Fruit fly (Drosophila melanogaster) whole organism, adult: ENCODE results near the gene nerfin-1.

Source experiments
- CG11617 ChIP-seq: fragments of 200-800 bp; sonication (Bioruptor generic); optimal IDR thresholded peaks from 2 replicates; lab custom pipeline; 2017; ENCODE audit warnings: mild to moderate bottlenecking, missing biosample characterization, missing genetic modification reagents, missing genetic modification characterization
- CG12768 ChIP-seq: fragments of 200-800 bp; sonication (Bioruptor generic); optimal IDR thresholded peaks from 2 replicates; lab custom pipeline; 2017; ENCODE audit warnings: missing biosample characterization, missing genetic modification characterization, mild to moderate bottlenecking, moderate library complexity, missing genetic modification reagents
- CG14711 ChIP-seq: fragments of 200-800 bp; sonication (Bioruptor generic); optimal IDR thresholded peaks from 2 replicates; lab custom pipeline; 2018; ENCODE audit warnings: missing biosample characterization, mild to moderate bottlenecking, missing genetic modification characterization, moderate library complexity
- CG1620 ChIP-seq: fragments of 200-800 bp; sonication (Bioruptor generic); optimal IDR thresholded peaks from 2 replicates; lab custom pipeline; 2016; ENCODE audit warnings: missing biosample characterization, missing genetic modification characterization
- CG33017 ChIP-seq: fragments of 200-800 bp; sonication (Bioruptor generic); optimal IDR thresholded peaks from 2 replicates; lab custom pipeline; 2018; ENCODE audit warnings: missing biosample characterization, mild to moderate bottlenecking, missing genetic modification characterization, moderate library complexity
- CG5204 ChIP-seq: fragments of 200-800 bp; sonication (Bioruptor generic); optimal IDR thresholded peaks from 2 replicates; lab custom pipeline; 2016; ENCODE audit warnings: missing biosample characterization, missing genetic modification characterization
- CG7045 ChIP-seq: fragments of 200-800 bp; sonication (Bioruptor generic); optimal IDR thresholded peaks from 2 replicates; lab custom pipeline; 2017; ENCODE audit warnings: missing biosample characterization, mild to moderate bottlenecking, missing genetic modification characterization
- CG7101 ChIP-seq: fragments of 200-800 bp; sonication (Bioruptor generic); optimal IDR thresholded peaks from 2 replicates; lab custom pipeline; 2018; ENCODE audit warnings: missing biosample characterization, mild to moderate bottlenecking, missing genetic modification characterization, moderate library complexity
- Clk ChIP-seq: fragments of 200-800 bp; sonication (Bioruptor generic); optimal IDR thresholded peaks from 2 replicates; lab custom pipeline; 2017; ENCODE audit warnings: missing biosample characterization, missing genetic modification characterization
- Crg-1 ChIP-seq: fragments of 200-800 bp; sonication (Bioruptor generic); optimal IDR thresholded peaks from 2 replicates; lab custom pipeline; 2016; ENCODE audit warnings: missing biosample characterization, missing genetic modification characterization
- Hr96 ChIP-seq: fragments of 200-800 bp; sonication (Bioruptor generic); optimal IDR thresholded peaks from 2 replicates; lab custom pipeline; 2016; ENCODE audit warnings: missing biosample characterization, missing genetic modification characterization
- Mnt ChIP-seq: fragments of 200-800 bp; sonication (Bioruptor generic); optimal IDR thresholded peaks from 2 replicates; lab custom pipeline; 2016; ENCODE audit warnings: missing biosample characterization, mild to moderate bottlenecking, missing genetic modification characterization
- bab1 ChIP-seq: fragments of 200-800 bp; sonication (Bioruptor generic); optimal IDR thresholded peaks from 3 replicates; lab custom pipeline; 2019; ENCODE audit warnings: missing biosample characterization, mild to moderate bottlenecking, missing genetic modification characterization, moderate library complexity
- cic ChIP-seq: fragments of 200-800 bp; sonication (Bioruptor generic); optimal IDR thresholded peaks from 2 replicates; lab custom pipeline; 2017; ENCODE audit warnings: missing biosample characterization, mild to moderate bottlenecking, missing genetic modification characterization, moderate library complexity
- cnc ChIP-seq, 2 experiments: fragments of >200 bp; optimal IDR thresholded peaks; 2 replicates each; lab custom pipeline; 2017
- kay ChIP-seq: fragments of 200-800 bp; sonication (Bioruptor generic); peaks from one replicate; lab custom pipeline; 2016; ENCODE audit warnings: missing biosample characterization, missing genetic modification characterization, borderline replicate concordance
- ovo ChIP-seq: fragments of 200-800 bp; sonication (Bioruptor generic); optimal IDR thresholded peaks from 2 replicates; lab custom pipeline; 2016; ENCODE audit warnings: missing biosample characterization, missing genetic modification characterization
- pad ChIP-seq: fragments of 200-800 bp; sonication (Bioruptor generic); optimal IDR thresholded peaks from 3 replicates; lab custom pipeline; 2017; ENCODE audit warnings: missing biosample characterization, missing genetic modification characterization, mild to moderate bottlenecking, moderate library complexity, missing genetic modification reagents
- tj ChIP-seq: fragments of 200-800 bp; sonication (Bioruptor generic); optimal IDR thresholded peaks from 3 replicates; lab custom pipeline; 2017; ENCODE audit warnings: missing biosample characterization, mild to moderate bottlenecking, missing genetic modification characterization, moderate library complexity
- toe ChIP-seq: fragments of 200-800 bp; sonication (Bioruptor generic); optimal IDR thresholded peaks from 2 replicates; lab custom pipeline; 2016; ENCODE audit warnings: missing biosample characterization, missing genetic modification characterization

The nerfin-1 gene

DNA sequence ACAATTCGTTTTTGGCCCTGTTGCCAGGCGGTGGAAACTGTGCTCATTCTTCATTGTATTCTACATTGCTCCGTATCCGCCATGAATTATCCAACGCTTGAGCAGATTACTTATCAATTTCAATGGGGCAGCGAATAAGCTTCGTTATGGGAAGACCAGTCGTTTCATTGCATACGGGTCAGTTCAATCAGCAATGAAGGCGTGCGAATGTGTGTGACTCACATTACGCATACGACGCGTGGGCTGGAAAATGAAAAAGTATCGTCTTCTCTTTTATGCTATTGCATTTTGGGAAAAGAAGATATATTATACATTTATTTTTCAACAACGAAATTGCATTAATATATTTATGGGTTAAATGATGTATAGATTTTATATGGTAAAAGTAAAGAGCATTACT, 23.9 kb upstream of the nerfin-1 start:
- TF ChIP-seq CG12768, result no peak
- no peak for TF ChIP-seq pad (GFP tag; lab: Kevin White, UChicago)
- TF ChIP-seq bab1, result no peak
- peak; percentile 79 for TF ChIP-seq kay (GFP tag; lab: Kevin White, UChicago)
- TF ChIP-seq cic, result no peak

DNA sequence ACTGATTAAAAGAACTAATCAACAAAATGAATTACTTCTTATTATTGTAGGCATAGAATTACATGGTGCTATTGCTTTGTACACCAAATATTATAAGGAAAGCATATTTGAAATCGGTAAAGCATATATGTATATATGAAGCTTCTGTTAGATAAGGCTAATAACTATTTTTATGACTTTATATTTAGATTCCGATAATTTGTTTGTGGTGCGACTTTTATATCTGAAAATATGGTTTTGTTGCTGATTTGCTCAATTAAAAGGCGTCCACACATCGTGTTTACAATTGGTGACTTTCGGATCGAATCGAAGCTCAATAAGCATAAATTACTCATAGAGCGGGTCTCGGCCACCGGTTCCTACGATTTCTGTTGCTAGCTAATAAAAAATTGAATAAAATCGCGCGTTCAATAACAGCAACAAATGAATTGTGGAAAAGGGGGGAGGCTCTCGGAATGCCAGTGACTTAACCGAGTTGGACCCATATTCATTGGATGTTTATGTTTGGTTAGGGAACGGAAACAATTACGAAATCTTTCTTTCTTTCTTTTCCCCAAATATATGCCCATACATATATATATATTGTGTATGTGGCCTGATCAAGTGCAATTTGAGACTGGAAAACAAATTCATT, 23.2 kb upstream of the nerfin-1 start:
- TF ChIP-seq tj (GFP tag; lab: Kevin White, UChicago) (peak; percentile 66), CG11617 (GFP tag; lab: Kevin White, UChicago) (no peak)

DNA sequence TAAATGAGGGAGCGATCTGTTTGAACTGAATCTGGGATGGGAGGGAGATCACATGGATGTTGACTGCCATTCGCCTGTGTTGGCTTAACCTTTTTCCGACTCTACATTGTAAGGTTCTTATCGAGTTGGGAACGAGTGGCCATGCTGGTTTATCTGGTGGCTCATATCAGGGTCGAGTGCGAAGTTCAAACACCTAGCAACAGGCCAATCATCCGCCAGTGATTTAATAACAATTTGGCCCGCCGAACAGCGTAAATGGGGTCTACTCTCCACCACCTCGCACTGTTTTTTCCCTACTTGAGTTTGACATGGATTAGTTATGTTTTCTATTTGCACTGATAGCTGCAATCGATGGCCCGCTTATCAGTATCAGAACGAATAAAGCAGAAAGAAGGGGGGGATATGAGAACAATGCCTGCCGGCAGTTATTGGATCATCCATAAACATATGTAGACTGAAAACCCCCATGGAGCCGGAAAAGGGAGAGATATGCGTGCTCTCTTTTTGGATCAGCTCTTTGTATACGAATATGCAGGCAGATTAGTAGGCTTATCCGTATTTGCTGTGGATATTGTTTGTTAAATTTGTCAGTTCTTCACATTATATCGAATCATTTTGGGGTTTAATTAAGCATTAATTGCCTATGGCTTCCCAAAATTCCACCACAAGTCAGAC, 21.4 kb upstream of the nerfin-1 start:
- TF ChIP-seq CG7045 (GFP tag; lab: Kevin White, UChicago), result peak; percentile 1
- TF ChIP-seq bab1, result no peak
- TF ChIP-seq pad (GFP tag; lab: Kevin White, UChicago), result peak; percentile 7
- TF ChIP-seq CG12768, result peak; percentile 24

DNA sequence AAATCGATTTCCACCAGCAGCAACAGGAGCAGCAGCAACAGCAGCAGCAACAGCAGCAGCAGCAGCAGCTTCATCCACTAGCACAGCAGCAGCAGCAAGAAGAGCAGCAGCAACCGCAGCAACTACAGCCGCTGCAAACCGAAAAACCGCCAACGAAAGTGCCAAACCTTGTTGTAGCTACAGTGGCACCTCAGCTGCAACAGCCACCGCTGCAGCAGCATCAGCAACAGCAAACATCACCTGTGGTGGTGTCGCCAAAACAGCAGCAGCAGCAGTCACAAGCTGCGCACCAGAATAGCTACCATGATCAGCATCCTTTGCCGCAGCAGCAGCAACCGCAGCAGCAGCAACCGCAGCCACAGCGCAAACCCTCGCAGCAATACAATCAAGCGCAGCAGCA, 20.5 kb upstream of the nerfin-1 start:
- no peak for TF ChIP-seq CG1620 (GFP tag; lab: Kevin White, UChicago)
- no peak for TF ChIP-seq CG11617 (GFP tag; lab: Kevin White, UChicago)
- TF ChIP-seq tj (GFP tag; lab: Kevin White, UChicago), result no peak
- no peak for TF ChIP-seq Hr96
- no peak for TF ChIP-seq Clk (GFP tag; lab: Kevin White, UChicago)
- no peak for TF ChIP-seq ovo (GFP tag; lab: Kevin White, UChicago)
- TF ChIP-seq CG5204 (GFP tag; lab: Kevin White, UChicago), result no peak
- no peak for TF ChIP-seq Mnt

DNA sequence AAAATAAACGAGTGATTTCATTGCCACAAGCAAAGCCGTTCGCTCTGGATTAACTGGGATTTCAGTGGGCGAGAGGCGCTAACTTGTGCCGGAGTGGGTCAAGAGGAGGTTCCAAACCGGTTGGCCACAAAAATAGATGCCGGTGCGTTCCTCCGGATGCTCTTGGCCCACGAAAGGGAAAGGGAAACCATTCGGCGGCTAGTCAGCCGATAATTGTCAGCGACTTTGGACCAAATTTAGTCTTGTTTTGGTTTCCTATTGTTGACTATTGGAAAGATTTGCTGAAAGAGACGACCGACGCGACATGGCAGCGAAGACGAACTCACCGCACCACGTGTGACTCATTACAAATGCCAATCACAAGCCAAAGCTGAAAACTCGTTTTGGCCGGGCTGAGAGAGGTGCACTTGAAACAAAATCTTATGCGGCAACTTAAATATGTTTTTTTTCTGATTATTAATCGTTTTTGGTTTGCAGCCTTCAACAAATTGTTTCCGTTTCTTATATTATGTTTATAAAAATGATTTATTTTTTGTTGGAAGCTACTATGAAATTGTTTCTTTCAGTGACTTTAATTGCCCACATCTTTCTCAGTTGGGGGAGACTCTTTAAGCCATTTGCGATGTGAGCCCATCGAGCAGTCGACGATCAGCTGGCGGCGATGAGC, 13.5 kb upstream of the nerfin-1 start, which contains the start of gene CG34056:
CG34056 (plus strand) TSS at position 638 of the 667 bp plus-strand sequence.
- TF ChIP-seq CG33017 (peak; percentile 88), ovo (GFP tag; lab: Kevin White, UChicago) (no peak), CG5204 (GFP tag; lab: Kevin White, UChicago) (peak; percentile 69), Hr96 (peak; percentile 63), kay (GFP tag; lab: Kevin White, UChicago) (peak; percentile 97), Mnt (no peak), CG7045 (GFP tag; lab: Kevin White, UChicago) (peak; percentile 90), CG1620 (GFP tag; lab: Kevin White, UChicago) (no peak), CG12768 (peak; percentile 90), tj (GFP tag; lab: Kevin White, UChicago) (peak; percentile 4), Clk (GFP tag; lab: Kevin White, UChicago) (peak; percentile 64), pad (GFP tag; lab: Kevin White, UChicago) (peak; percentile 34), CG7101 (tag; lab: Kevin White, UChicago) (peak; percentile 79), toe (GFP tag; lab: Kevin White, UChicago) (peak; percentile 81), CG14711 (tag; lab: Kevin White, UChicago) (peak; percentile 80), cic (no peak), bab1 (peak; percentile 71), Crg-1 (no peak)

DNA sequence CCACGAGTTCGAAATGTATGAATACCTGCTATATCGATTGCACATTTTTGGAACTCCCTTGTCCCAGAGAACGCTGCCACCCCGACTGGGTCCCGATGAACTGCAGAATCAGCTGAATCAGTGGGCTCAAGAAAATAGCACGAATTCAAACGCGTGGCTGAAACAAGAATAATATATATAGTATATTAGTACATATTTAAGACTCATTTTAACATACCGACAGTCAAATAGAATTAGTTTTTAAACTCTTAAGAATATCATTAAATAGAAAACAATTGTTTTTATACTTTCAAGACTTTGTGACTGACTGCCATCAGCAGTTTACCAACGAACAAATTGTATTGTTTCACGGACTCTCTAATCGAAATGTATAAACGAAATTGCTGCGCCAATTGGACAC, 11.8 kb upstream of the nerfin-1 start, which contains the start of gene CG34057:
CG34057 (plus strand) TSS at position 301 of the 400 bp plus-strand sequence.
- no peak for TF ChIP-seq CG14711 (tag; lab: Kevin White, UChicago)
- no peak for TF ChIP-seq toe (GFP tag; lab: Kevin White, UChicago)
- no peak for TF ChIP-seq CG12768
- no peak for TF ChIP-seq cic
- TF ChIP-seq Crg-1, result no peak
- no peak for TF ChIP-seq Clk (GFP tag; lab: Kevin White, UChicago)

DNA sequence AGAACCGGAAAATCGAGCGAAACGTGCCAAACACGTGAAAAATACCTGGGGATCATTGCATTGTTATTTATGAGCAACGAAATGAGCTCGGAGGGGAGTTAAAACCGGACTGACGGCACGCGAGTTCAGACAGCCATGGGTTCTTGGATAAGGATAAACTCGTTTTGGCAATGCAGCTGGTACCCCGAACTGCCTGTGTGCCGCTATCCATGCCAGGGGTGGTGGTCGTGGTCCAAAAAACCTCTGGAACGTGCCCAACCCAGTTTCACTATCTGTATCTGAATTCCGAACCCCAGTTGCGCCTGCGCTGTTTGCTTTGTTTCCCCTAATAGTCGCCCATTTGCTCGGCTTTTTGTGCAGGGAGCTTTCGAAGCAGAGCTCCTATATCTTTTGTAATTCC, 9.6 kb upstream of the nerfin-1 start:
- no peak for TF ChIP-seq CG7101 (tag; lab: Kevin White, UChicago)
- no peak for TF ChIP-seq Clk (GFP tag; lab: Kevin White, UChicago)
- TF ChIP-seq CG14711 (tag; lab: Kevin White, UChicago), result no peak
- TF ChIP-seq Crg-1, result no peak
- no peak for TF ChIP-seq ovo (GFP tag; lab: Kevin White, UChicago)
- TF ChIP-seq tj (GFP tag; lab: Kevin White, UChicago), result no peak
- no peak for TF ChIP-seq CG11617 (GFP tag; lab: Kevin White, UChicago)
- no peak for TF ChIP-seq CG7045 (GFP tag; lab: Kevin White, UChicago)
- TF ChIP-seq CG1620 (GFP tag; lab: Kevin White, UChicago), result no peak
- no peak for TF ChIP-seq bab1
- TF ChIP-seq cnc (optimal IDR thresholded peaks at IDR 0.05; lab: Kevin White, UChicago), result no peak
